Fruit fly (Drosophila melanogaster) whole organism, embryonic: ENCODE results near the gene Aps.
A peak's percentile ranks its signal among the peaks of the same experiment; 100 is the strongest.

Experiments
- Ada2b ChIP-seq: fragments of 200-800 bp; sonication (Bioruptor generic); IDR thresholded peaks from 2 replicates; pipeline ENCODE4 v1.3.6; 2022; ENCODE audit warnings: missing biosample characterization, missing genetic modification characterization
- CG1024 ChIP-seq: fragments of 200-800 bp; sonication (Bioruptor generic); IDR thresholded peaks from 2 replicates; pipeline ENCODE4 v1.3.6; 2022; ENCODE audit warnings: missing biosample characterization, missing genetic modification characterization
- CG11093 ChIP-seq: fragments of 200-800 bp; sonication (Bioruptor generic); IDR thresholded peaks from 3 replicates; pipeline ENCODE4 v1.3.6; 2022; ENCODE audit warnings: missing biosample characterization, missing genetic modification characterization
- CG11247 ChIP-seq: fragments of 200-800 bp; sonication (Bioruptor generic); IDR thresholded peaks from 2 replicates; pipeline ENCODE4 v1.3.6; 2022; ENCODE audit warnings: missing biosample characterization, missing genetic modification characterization
- CG11695 ChIP-seq: fragments of 200-800 bp; sonication (Bioruptor generic); IDR thresholded peaks from 3 replicates; pipeline ENCODE4 v1.3.6; 2022; ENCODE audit warnings: missing biosample characterization, missing genetic modification characterization
- CG12769 ChIP-seq: fragments of 200-800 bp; sonication (Bioruptor generic); optimal IDR thresholded peaks from 2 replicates; lab custom pipeline; 2019; ENCODE audit warnings: missing biosample characterization, mild to moderate bottlenecking, missing genetic modification characterization, moderate library complexity
- CG15011 ChIP-seq: fragments of 200-800 bp; sonication (Bioruptor generic); optimal IDR thresholded peaks from 3 replicates; lab custom pipeline; 2018; ENCODE audit warnings: missing biosample characterization, mild to moderate bottlenecking, missing genetic modification characterization
- CG16779 ChIP-seq: fragments of 200-800 bp; sonication (Bioruptor generic); IDR thresholded peaks from 2 replicates; pipeline ENCODE4 v1.3.6; 2022; ENCODE audit warnings: missing biosample characterization, missing genetic modification characterization
- CG17612 ChIP-seq: fragments of 200-800 bp; sonication (Bioruptor generic); IDR thresholded peaks from 2 replicates; pipeline ENCODE4 v1.3.6; 2022; ENCODE audit warnings: missing biosample characterization, missing genetic modification characterization
- CG18476 ChIP-seq: fragments of 200-800 bp; sonication (Bioruptor generic); optimal IDR thresholded peaks from 2 replicates; lab custom pipeline; 2016; ENCODE audit warnings: missing biosample characterization, mild to moderate bottlenecking, missing genetic modification characterization
- CG18599 ChIP-seq: fragments of 200-800 bp; sonication (Bioruptor generic); optimal IDR thresholded peaks from 3 replicates; lab custom pipeline; 2017; ENCODE audit warnings: missing biosample characterization, missing genetic modification characterization, mild to moderate bottlenecking, moderate library complexity, missing genetic modification reagents
- CG3163 ChIP-seq: fragments of 200-800 bp; sonication (Bioruptor generic); optimal IDR thresholded peaks from 3 replicates; lab custom pipeline; 2016; ENCODE audit warnings: missing biosample characterization, missing genetic modification characterization
- CG32767 ChIP-seq: fragments of 200-800 bp; sonication (Bioruptor generic); IDR thresholded peaks from 2 replicates; pipeline ENCODE4 v1.3.6; 2022; ENCODE audit warnings: missing biosample characterization, missing genetic modification characterization
- CG32772 ChIP-seq: fragments of 200-800 bp; sonication (Bioruptor generic); IDR thresholded peaks from 2 replicates; pipeline ENCODE4 v1.3.6; 2022; ENCODE audit warnings: missing biosample characterization, missing genetic modification characterization
- CG4328 ChIP-seq: fragments of 200-800 bp; sonication (Bioruptor generic); optimal IDR thresholded peaks from 3 replicates; lab custom pipeline; 2017; ENCODE audit warnings: missing biosample characterization, missing genetic modification reagents, missing genetic modification characterization
- CG43689 ChIP-seq: fragments of 200-800 bp; sonication (Bioruptor generic); IDR thresholded peaks from 2 replicates; pipeline ENCODE4 v1.3.6; 2022; ENCODE audit warnings: missing biosample characterization, missing genetic modification characterization
- CG4854 ChIP-seq: fragments of 200-800 bp; sonication (Bioruptor generic); optimal IDR thresholded peaks from 2 replicates; lab custom pipeline; 2016; ENCODE audit warnings: missing biosample characterization, missing genetic modification characterization, inconsistent platforms
- CG6254 ChIP-seq: fragments of 200-800 bp; sonication (Bioruptor generic); optimal IDR thresholded peaks from 3 replicates; lab custom pipeline; 2017; ENCODE audit warnings: mild to moderate bottlenecking, missing biosample characterization, missing genetic modification reagents, missing genetic modification characterization
- CG6765 ChIP-seq: fragments of 200-800 bp; sonication (Bioruptor generic); optimal IDR thresholded peaks from 3 replicates; lab custom pipeline; 2017; ENCODE audit warnings: missing biosample characterization, mild to moderate bottlenecking, missing genetic modification characterization
- CG7987 ChIP-seq: fragments of 200-800 bp; sonication (Bioruptor generic); optimal IDR thresholded peaks from 2 replicates; lab custom pipeline; 2018; ENCODE audit warnings: missing biosample characterization, mild to moderate bottlenecking, missing genetic modification characterization, moderate library complexity
- CG8290 ChIP-seq, 3 experiments: fragments of 200-800 bp; sonication (Bioruptor generic); optimal IDR thresholded peaks; 2 replicates each; lab custom pipeline; 2016 to 2019; ENCODE audit warnings: missing biosample characterization in 3 of 3, missing genetic modification characterization in 3 of 3, mild to moderate bottlenecking in 2 of 3, moderate library complexity in 1 of 3
- CG9609 ChIP-seq: fragments of 200-800 bp; sonication (Bioruptor generic); optimal IDR thresholded peaks from 3 replicates; lab custom pipeline; 2016; ENCODE audit warnings: missing biosample characterization, missing genetic modification characterization
- CG9876 ChIP-seq: fragments of 200-800 bp; sonication (Bioruptor generic); optimal IDR thresholded peaks from 2 replicates; lab custom pipeline; 2016; ENCODE audit warnings: missing biosample characterization, missing genetic modification characterization
- CrebB ChIP-seq: fragments of 200-800 bp; sonication (Bioruptor generic); optimal IDR thresholded peaks from 3 replicates; lab custom pipeline; 2018; ENCODE audit warnings: missing biosample characterization, mild to moderate bottlenecking, missing genetic modification characterization
- Drgx ChIP-seq: fragments of 200-800 bp; sonication (Bioruptor generic); IDR thresholded peaks from 2 replicates; pipeline ENCODE4 v1.3.6; 2022; ENCODE audit warnings: missing biosample characterization, missing genetic modification characterization
- Fer1 ChIP-seq: fragments of 200-800 bp; sonication (Bioruptor generic); optimal IDR thresholded peaks from 2 replicates; lab custom pipeline; 2017; ENCODE audit warnings: missing biosample characterization, mild to moderate bottlenecking, missing genetic modification characterization
- GATAe ChIP-seq: fragments of 200-800 bp; sonication (Bioruptor generic); conservative IDR thresholded peaks from 2 replicates; pipeline ENCODE4 v1.3.6; 2022; ENCODE audit warnings: missing biosample characterization, missing genetic modification characterization
- Mes4 ChIP-seq: fragments of 200-800 bp; sonication (Bioruptor generic); optimal IDR thresholded peaks from 2 replicates; lab custom pipeline; 2016; ENCODE audit warnings: missing biosample characterization, missing genetic modification characterization
- Opbp ChIP-seq: fragments of 200-800 bp; sonication (Bioruptor generic); IDR thresholded peaks from 3 replicates; pipeline ENCODE4 v1.3.6; 2022; ENCODE audit warnings: missing biosample characterization, missing genetic modification characterization; ENCODE audit not compliant: partially characterized antibody
- Pdp1 ChIP-seq, 2 experiments: fragments of 200-800 bp; sonication (Bioruptor generic); optimal IDR thresholded peaks; 3 replicates each; lab custom pipeline; 2016; ENCODE audit warnings: missing biosample characterization in 2 of 2, missing genetic modification characterization in 2 of 2, mild to moderate bottlenecking in 1 of 2, moderate library complexity in 1 of 2
- amos ChIP-seq: fragments of 200-800 bp; sonication (Bioruptor generic); IDR thresholded peaks from 2 replicates; pipeline ENCODE4 v1.3.6; 2022; ENCODE audit warnings: missing biosample characterization, missing genetic modification characterization; ENCODE audit not compliant: partially characterized antibody
- bab2 ChIP-seq: fragments of 200-800 bp; sonication (Bioruptor generic); optimal IDR thresholded peaks from 2 replicates; lab custom pipeline; 2016; ENCODE audit warnings: missing biosample characterization, missing genetic modification characterization
- bcd ChIP-seq: fragments of 200-800 bp; sonication (Bioruptor generic); optimal IDR thresholded peaks from 2 replicates; lab custom pipeline; 2017; ENCODE audit warnings: missing biosample characterization, mild to moderate bottlenecking, missing genetic modification characterization
- dan ChIP-seq: fragments of 200-800 bp; sonication (Bioruptor generic); IDR thresholded peaks from 2 replicates; pipeline ENCODE4 v1.3.6; 2022; ENCODE audit warnings: missing biosample characterization, missing genetic modification characterization
- dpn ChIP-seq, 2 experiments: fragments of 200-800 bp; sonication (Bioruptor generic); optimal IDR thresholded peaks; 3 replicates each; lab custom pipeline; 2016; ENCODE audit warnings: missing biosample characterization in 2 of 2, missing genetic modification characterization in 2 of 2
- gsb ChIP-seq: fragments of 200-800 bp; sonication (Bioruptor generic); IDR thresholded peaks from 2 replicates; pipeline ENCODE4 v1.3.6; 2022; ENCODE audit warnings: missing biosample characterization, missing genetic modification characterization
- lov ChIP-seq, 2 experiments: fragments of 200-800 bp in 1 of 2; fragments of >200 bp in 1 of 2; sonication (Bioruptor generic) in 1 of 2; IDR thresholded peaks in 1 of 2; optimal IDR thresholded peaks in 1 of 2; 2 replicates in 1 of 2; 3 replicates in 1 of 2; pipeline versions ENCODE4 v1.3.6 to Lab custom; 2017 to 2022; ENCODE audit warnings: missing biosample characterization in 1 of 2, missing genetic modification characterization in 1 of 2
- onecut ChIP-seq: fragments of 200-800 bp; sonication (Bioruptor generic); IDR thresholded peaks from 2 replicates; pipeline ENCODE4 v1.3.6; 2022; ENCODE audit warnings: missing biosample characterization, missing genetic modification characterization
- pfk ChIP-seq: fragments of 200-800 bp; sonication (Bioruptor generic); optimal IDR thresholded peaks from 2 replicates; lab custom pipeline; 2018; ENCODE audit warnings: missing biosample characterization, mild to moderate bottlenecking, missing genetic modification characterization, moderate library complexity
- pum ChIP-seq: fragments of 200-800 bp; sonication (Bioruptor generic); optimal IDR thresholded peaks from 2 replicates; lab custom pipeline; 2016; ENCODE audit warnings: missing biosample characterization, missing genetic modification characterization
- row ChIP-seq: fragments of 200-800 bp; sonication (Bioruptor generic); IDR thresholded peaks from 3 replicates; pipeline ENCODE4 v1.3.6; 2022; ENCODE audit warnings: missing biosample characterization, missing genetic modification characterization
- sd ChIP-seq: fragments of 200-800 bp; sonication (Bioruptor generic); optimal IDR thresholded peaks from 3 replicates; lab custom pipeline; 2018; ENCODE audit warnings: missing biosample characterization, mild to moderate bottlenecking, missing genetic modification characterization, moderate library complexity
- slp2 ChIP-seq: fragments of 200-800 bp; sonication (Bioruptor generic); optimal IDR thresholded peaks from 2 replicates; lab custom pipeline; 2016; ENCODE audit warnings: missing biosample characterization, missing genetic modification characterization
- tx ChIP-seq: fragments of 200-800 bp; sonication (Bioruptor generic); optimal IDR thresholded peaks from 2 replicates; lab custom pipeline; 2016; ENCODE audit warnings: missing biosample characterization, missing genetic modification characterization
- vvl ChIP-seq: fragments of 200-800 bp; sonication (Bioruptor generic); IDR thresholded peaks from 2 replicates; pipeline ENCODE4 v1.3.6; 2022; ENCODE audit warnings: missing biosample characterization, missing genetic modification characterization
- wdn ChIP-seq: fragments of 200-800 bp; sonication (Bioruptor generic); IDR thresholded peaks from 2 replicates; pipeline ENCODE4 v1.3.6; 2022; ENCODE audit warnings: missing biosample characterization, missing genetic modification characterization
- yki ChIP-seq: fragments of >200 bp; optimal IDR thresholded peaks from 3 replicates; lab custom pipeline; 2018
- zen ChIP-seq: fragments of 200-800 bp; sonication (Bioruptor generic); optimal IDR thresholded peaks from 3 replicates; lab custom pipeline; 2018; ENCODE audit warnings: missing biosample characterization, mild to moderate bottlenecking, missing genetic modification characterization, moderate library complexity
- zfh2 ChIP-seq: fragments of 200-800 bp; sonication (Bioruptor generic); optimal IDR thresholded peaks from 2 replicates; lab custom pipeline; 2016; ENCODE audit warnings: missing biosample characterization, missing genetic modification characterization

The Aps gene

dm6 chr3L:10857515-10858023 is 41.4 kb downstream of the Aps start (continued):
- TF ChIP-seq sd (tag; lab: Kevin White, UChicago), result peak; percentile 97
- peak; percentile 49; the same call in 1 of the 2 replicates for TF ChIP-seq wdn (GFP tag; lab: Robert Waterston, UW)
- no peak for TF ChIP-seq CG43689 (GFP tag; lab: Robert Waterston, UW)
- TF ChIP-seq amos, result peak; percentile 60; the same call in 1 of the 2 replicates
- TF ChIP-seq onecut, result peak; percentile 49; the same call in 1 of the 2 replicates
- TF ChIP-seq CG11695 (GFP tag; lab: Robert Waterston, UW), result peak; percentile 50; the same call in 1 of the 3 replicates
- peak; percentile 42 for TF ChIP-seq bab2 (GFP tag; lab: Kevin White, UChicago)
- peak; percentile 28 to 32 for TF ChIP-seq Pdp1 (GFP tag; optimal IDR thresholded peaks at IDR 0.05; lab: Kevin White, UChicago)
- TF ChIP-seq CG6254 (GFP tag; lab: Kevin White, UChicago), result peak; percentile 35
- TF ChIP-seq Fer1, result peak; percentile 51
- peak; percentile 72 for TF ChIP-seq CG7987 (GFP tag; lab: Kevin White, UChicago)
- TF ChIP-seq CG16779 (GFP tag; lab: Robert Waterston, UW), result 0 out of 2 replicates have a peak, but pooled peaks have one; percentile 45
- no peak for TF ChIP-seq pum (GFP tag; lab: Kevin White, UChicago)
- TF ChIP-seq GATAe (GFP tag; lab: Robert Waterston, UW), result peak; percentile 28; the same call in 1 of the 2 replicates
- TF ChIP-seq CG32767 (GFP tag; lab: Robert Waterston, UW), result peak; percentile 81
- no peak for TF ChIP-seq CG8290 (GFP tag; optimal IDR thresholded peaks at IDR 0.05; lab: Kevin White, UChicago)
- peak; percentile 19 to 84 for TF ChIP-seq CG8290 (tag; optimal IDR thresholded peaks at IDR 0.05; lab: Kevin White, UChicago)
- TF ChIP-seq CG32772 (GFP tag; lab: Robert Waterston, UW), result 0 out of 2 replicates have a peak, but pooled peaks have one; percentile 14
- no peak for TF ChIP-seq CG18476 (GFP tag; lab: Kevin White, UChicago)
- peak; percentile 87 for TF ChIP-seq CG12769 (tag; lab: Kevin White, UChicago)
- TF ChIP-seq Drgx (GFP tag; lab: Robert Waterston, UW), result peak; percentile 50; the same call in 1 of the 2 replicates
- peak in 1 of 2 experiments; percentile 16 for TF ChIP-seq dpn (GFP tag; optimal IDR thresholded peaks at IDR 0.05; lab: Kevin White, UChicago)
- peak; percentile 50; the same call in 1 of the 2 replicates for TF ChIP-seq CG11247 (GFP tag; lab: Robert Waterston, UW)
- no peak for TF ChIP-seq lov (optimal IDR thresholded peaks at IDR 0.05; lab: Kevin White, UChicago)
- TF ChIP-seq lov (GFP tag; IDR thresholded peaks at IDR 0.05; lab: Robert Waterston, UW), result peak; percentile 75; the same call in 2 of the 3 replicates
- TF ChIP-seq row (GFP tag; lab: Robert Waterston, UW), result peak; percentile 30; the same call in 1 of the 3 replicates
- peak; percentile 43; the same call in 1 of the 2 replicates for TF ChIP-seq CG1024 (GFP tag; lab: Robert Waterston, UW)
- peak; percentile 20 for TF ChIP-seq CG4328 (GFP tag; lab: Kevin White, UChicago)
- peak; percentile 39 for TF ChIP-seq bcd (GFP tag; lab: Kevin White, UChicago)
- TF ChIP-seq CG17612, result no peak
- TF ChIP-seq slp2 (GFP tag; lab: Kevin White, UChicago), result peak; percentile 7
- no peak for TF ChIP-seq yki (lab: Kevin White, UChicago)
- TF ChIP-seq CG9876 (GFP tag; lab: Kevin White, UChicago), result peak; percentile 17
- TF ChIP-seq vvl (GFP tag; lab: Robert Waterston, UW), result peak; percentile 80
- peak; percentile 29 for TF ChIP-seq CG3163 (GFP tag; lab: Kevin White, UChicago)
- no peak for TF ChIP-seq CG9609 (GFP tag; lab: Kevin White, UChicago)
- TF ChIP-seq CG11093 (GFP tag; lab: Robert Waterston, UW), result no peak
- TF ChIP-seq dan, result no peak
- TF ChIP-seq Ada2b (GFP tag; lab: Robert Waterston, UW), result 0 out of 2 replicates have a peak, but pooled peaks have one; percentile 17
- peak; percentile 30 for TF ChIP-seq Mes4 (GFP tag; lab: Kevin White, UChicago)
- peak; percentile 59 for TF ChIP-seq CrebB (tag; lab: Kevin White, UChicago)
- TF ChIP-seq CG4854 (GFP tag; lab: Kevin White, UChicago), result peak; percentile 41
- peak; percentile 71 for TF ChIP-seq Opbp
- TF ChIP-seq zfh2 (GFP tag; lab: Kevin White, UChicago), result peak; percentile 17
- TF ChIP-seq tx (GFP tag; lab: Kevin White, UChicago), result peak; percentile 7
- TF ChIP-seq pfk (GFP tag; lab: Kevin White, UChicago), result peak; percentile 22
- TF ChIP-seq CG6765 (GFP tag; lab: Kevin White, UChicago), result peak; percentile 60
- TF ChIP-seq CG15011 (GFP tag; lab: Kevin White, UChicago), result peak; percentile 19
- TF ChIP-seq zen, result peak; percentile 32
- TF ChIP-seq CG18599 (GFP tag; lab: Kevin White, UChicago), result peak; percentile 30
- 0 out of 2 replicates have a peak, but pooled peaks have one; percentile 11 for TF ChIP-seq gsb (GFP tag; lab: Robert Waterston, UW)
